Worm (Caenorhabditis elegans) whole organism, L3 larva: ENCODE results near the gene unc-119.

Experiments used
- R02D3.7 ChIP-seq: fragments of 150-350 bp; optimal IDR thresholded peaks from 2 replicates; lab custom pipeline; 2014; ENCODE audit warnings: missing biosample characterization, missing genetic modification characterization
- ceh-9 ChIP-seq: sonication (generic microtip); optimal IDR thresholded peaks from 2 replicates; lab custom pipeline; 2018; ENCODE audit warnings: missing biosample characterization, missing genetic modification characterization
- daf-12 ChIP-seq: fragments of 150-350 bp; optimal IDR thresholded peaks from 2 replicates; lab custom pipeline; 2014; ENCODE audit warnings: missing biosample characterization, missing genetic modification reagents, missing genetic modification characterization
- egl-27 ChIP-seq: sonication (generic microtip); optimal IDR thresholded peaks from 4 replicates; lab custom pipeline; 2017; ENCODE audit warnings: missing biosample characterization, missing genetic modification reagents, missing genetic modification characterization
- elt-1 ChIP-seq: fragments of 150-350 bp; optimal IDR thresholded peaks from 2 replicates; lab custom pipeline; 2014; ENCODE audit warnings: missing biosample characterization, missing genetic modification characterization
- mdl-1 ChIP-seq: fragments of 150-350 bp; optimal IDR thresholded peaks from 2 replicates; lab custom pipeline; 2014; ENCODE audit warnings: missing biosample characterization, missing genetic modification characterization
- nhr-28 ChIP-seq: fragments of 150-350 bp; optimal IDR thresholded peaks from 2 replicates; lab custom pipeline; 2014; ENCODE audit warnings: missing biosample characterization, missing genetic modification characterization
- pha-4 ChIP-seq: fragments of 150-350 bp; optimal IDR thresholded peaks from 2 replicates; lab custom pipeline; 2014; ENCODE audit warnings: missing biosample characterization, missing genetic modification reagents, missing genetic modification characterization
- snpc-4 ChIP-seq: fragments of 150-350 bp; optimal IDR thresholded peaks from 2 replicates; lab custom pipeline; 2014; ENCODE audit warnings: missing biosample characterization, missing genetic modification characterization

ce11 chrIII:10904320-10904961 is 2.0 kb downstream of the unc-119 start:
- TF ChIP-seq nhr-28 (tag; lab: Kevin White, UChicago) (no peak), egl-27 (tag; lab: Kevin White, UChicago) (no peak), snpc-4 (no peak), mdl-1 (tag; lab: Kevin White, UChicago) (no peak), R02D3.7 (tag; lab: Kevin White, UChicago) (no peak), ceh-9 (tag; lab: Kevin White, UChicago) (no peak), elt-1 (tag; lab: Kevin White, UChicago) (peak; percentile 68), pha-4 (tag; lab: Kevin White, UChicago) (no peak), daf-12 (tag; lab: Kevin White, UChicago) (no peak)
